Worm (Caenorhabditis elegans): Measurements from ENCODE around the gene Y60C6A.3.

- TF ChIP-seq nhr-12 (tag; optimal IDR thresholded peaks at IDR 0.05) (no peak), nhr-76 (tag; optimal IDR thresholded peaks at IDR 0.05) (no peak)
Measured at ce11 chrV:4785333-4785852, at the start of gene Y60C6A.3, which contains the start of gene Y60C6A.2.
